Worm (Caenorhabditis elegans) whole organism, L4 larva: ENCODE results near the gene sre-1.

Source experiments
- F26F4.8 ChIP-seq: fragments of 200-800 bp; sonication (Bioruptor generic); conservative IDR thresholded peaks from 2 replicates; pipeline ENCODE4 v1.3.6; 2022; ENCODE audit warnings: missing genetic modification characterization, missing compliant biosample characterization
- F37D6.2 ChIP-seq: sonication (generic microtip); optimal IDR thresholded peaks from 2 replicates; lab custom pipeline; 2016; ENCODE audit warnings: mild to moderate bottlenecking, missing genetic modification characterization, missing compliant biosample characterization
- F49E8.2 ChIP-seq: sonication (generic microtip); optimal IDR thresholded peaks from 2 replicates; lab custom pipeline; 2016; ENCODE audit warnings: missing compliant biosample characterization, mild to moderate bottlenecking, missing genetic modification characterization, borderline replicate concordance
- Y105C5A.15 ChIP-seq: fragments of 200-800 bp; sonication (Bioruptor generic); IDR thresholded peaks from 2 replicates; pipeline ENCODE4 v1.3.6; 2022; ENCODE audit warnings: missing genetic modification characterization, missing compliant biosample characterization
- Y48G9A.11 ChIP-seq: fragments of 200-800 bp; sonication (Bioruptor generic); IDR thresholded peaks from 2 replicates; pipeline ENCODE4 v1.3.6; 2022; ENCODE audit warnings: missing genetic modification reagents, missing genetic modification characterization, missing compliant biosample characterization
- Y75B8A.6 ChIP-seq: fragments of 200-800 bp; sonication (Bioruptor generic); IDR thresholded peaks from 2 replicates; pipeline ENCODE4 v1.3.6; 2022; ENCODE audit warnings: missing genetic modification reagents, missing genetic modification characterization, missing compliant biosample characterization
- ZK546.5 ChIP-seq, 2 experiments: sonication (generic microtip); optimal IDR thresholded peaks; 2 replicates each; lab custom pipeline; 2017; ENCODE audit warnings: missing biosample characterization in 2 of 2, missing genetic modification characterization in 2 of 2
- aha-1 ChIP-seq: fragments of 150-350 bp; peaks from one replicate; lab custom pipeline; 2014; ENCODE audit warnings: missing biosample characterization, missing genetic modification characterization
- aly-2 ChIP-seq: sonication (generic microtip); optimal IDR thresholded peaks from 2 replicates; lab custom pipeline; 2018; ENCODE audit warnings: missing biosample characterization, missing genetic modification characterization
- ama-1 ChIP-seq: fragments of 150-350 bp; optimal IDR thresholded peaks from 2 replicates; lab custom pipeline; 2014; ENCODE audit warnings: inconsistent platforms, mixed read lengths
- ceh-44 ChIP-seq: fragments of 200-800 bp; sonication (Bioruptor generic); IDR thresholded peaks from 2 replicates; pipeline ENCODE4 v1.3.6; 2022; ENCODE audit warnings: missing genetic modification reagents, missing genetic modification characterization, missing compliant biosample characterization
- ceh-62 ChIP-seq: sonication (generic microtip); optimal IDR thresholded peaks from 2 replicates; lab custom pipeline; 2017; ENCODE audit warnings: missing biosample characterization, missing genetic modification characterization
- ces-1 ChIP-seq: fragments of 150-350 bp; sonication (generic microtip); optimal IDR thresholded peaks from 4 replicates; lab custom pipeline; 2014; ENCODE audit warnings: missing biosample characterization, missing genetic modification reagents, missing genetic modification characterization
- ctbp-1 ChIP-seq: fragments of 200-800 bp; sonication (Bioruptor generic); IDR thresholded peaks from 2 replicates; pipeline ENCODE4 v1.3.6; 2022; ENCODE audit warnings: missing genetic modification reagents, missing genetic modification characterization, missing compliant biosample characterization
- daf-12 ChIP-seq: fragments of 150-350 bp; optimal IDR thresholded peaks from 2 replicates; lab custom pipeline; 2014; ENCODE audit warnings: missing biosample characterization, missing genetic modification reagents, missing genetic modification characterization
- daf-16 ChIP-seq, 3 experiments: sonication (generic microtip); optimal IDR thresholded peaks; 2 replicates each; lab custom pipeline; 2016 to 2017; ENCODE audit warnings: missing genetic modification characterization in 3 of 3, missing genetic modification reagents in 3 of 3, mild to moderate bottlenecking in 2 of 3, missing compliant biosample characterization in 2 of 3, missing biosample characterization in 1 of 3, moderate library complexity in 1 of 3
- daf-19 ChIP-seq: fragments of 200-800 bp; sonication (Bioruptor generic); conservative IDR thresholded peaks from 2 replicates; pipeline ENCODE4 v1.3.6; 2022; ENCODE audit warnings: missing genetic modification characterization, missing compliant biosample characterization
- fkh-10 ChIP-seq: fragments of 150-350 bp; optimal IDR thresholded peaks from 2 replicates; lab custom pipeline; 2014; ENCODE audit warnings: missing biosample characterization, missing genetic modification reagents, missing genetic modification characterization
- hmg-1.1 ChIP-seq: fragments of 200-800 bp; sonication (Bioruptor generic); IDR thresholded peaks from 2 replicates; pipeline ENCODE4 v1.3.6; 2022; ENCODE audit warnings: missing genetic modification reagents, missing genetic modification characterization, missing compliant biosample characterization
- jun-1 ChIP-seq: fragments of 150-350 bp; optimal IDR thresholded peaks from 2 replicates; lab custom pipeline; 2014; ENCODE audit warnings: missing biosample characterization, missing genetic modification reagents, missing genetic modification characterization
- lim-7 ChIP-seq: fragments of 200-800 bp; sonication (Bioruptor generic); IDR thresholded peaks from 2 replicates; pipeline ENCODE4 v1.3.6; 2022; ENCODE audit warnings: missing genetic modification characterization, missing compliant biosample characterization
- lin-1 ChIP-seq: fragments of 200-800 bp; sonication (Bioruptor generic); IDR thresholded peaks from 2 replicates; pipeline ENCODE4 v1.3.6; 2022; ENCODE audit warnings: missing genetic modification reagents, missing genetic modification characterization, missing compliant biosample characterization
- lsy-2 ChIP-seq, 2 experiments: fragments of 150-350 bp in 1 of 2; sonication (generic microtip) in 1 of 2; optimal IDR thresholded peaks; 2 replicates each; lab custom pipeline; 2014 to 2017; ENCODE audit warnings: missing biosample characterization in 2 of 2, missing genetic modification characterization in 2 of 2
- madf-9 ChIP-seq: fragments of 200-800 bp; sonication (Bioruptor generic); conservative IDR thresholded peaks from 2 replicates; pipeline ENCODE4 v1.3.6; 2022; ENCODE audit warnings: missing genetic modification reagents, missing genetic modification characterization, missing compliant biosample characterization
- mdl-1 ChIP-seq, 2 experiments: fragments of 150-350 bp in 1 of 2; sonication (generic microtip) in 1 of 2; optimal IDR thresholded peaks; 2 replicates each; lab custom pipeline; 2014 to 2017; ENCODE audit warnings: missing biosample characterization in 2 of 2, missing genetic modification characterization in 2 of 2
- mes-2 ChIP-seq: sonication (generic microtip); optimal IDR thresholded peaks from 2 replicates; lab custom pipeline; 2016; ENCODE audit warnings: missing genotype, mild to moderate bottlenecking, missing genetic modification characterization, missing compliant biosample characterization; ENCODE audit not compliant: poor library complexity, severe bottlenecking
- mxl-2 ChIP-seq: fragments of 200-800 bp; sonication (Bioruptor generic); conservative IDR thresholded peaks from 2 replicates; pipeline ENCODE4 v1.3.6; 2022; ENCODE audit warnings: missing genetic modification reagents, missing genetic modification characterization, missing compliant biosample characterization
- mxl-3 ChIP-seq: fragments of 200-800 bp; sonication (Bioruptor generic); optimal IDR thresholded peaks from 2 replicates; lab custom pipeline; 2018; ENCODE audit warnings: mild to moderate bottlenecking, missing genetic modification characterization, missing compliant biosample characterization
- nhr-10 ChIP-seq: fragments of 150-350 bp; optimal IDR thresholded peaks from 2 replicates; lab custom pipeline; 2014; ENCODE audit warnings: missing biosample characterization, missing genetic modification characterization
- nhr-102 ChIP-seq: sonication (generic microtip); optimal IDR thresholded peaks from 2 replicates; lab custom pipeline; 2016; ENCODE audit warnings: mild to moderate bottlenecking, missing genetic modification characterization, moderate library complexity, missing compliant biosample characterization
- nhr-11 ChIP-seq: fragments of 150-350 bp; optimal IDR thresholded peaks from 2 replicates; lab custom pipeline; 2014; ENCODE audit warnings: missing biosample characterization, missing genetic modification characterization
- nhr-25 ChIP-seq: sonication (generic microtip); optimal IDR thresholded peaks from 2 replicates; lab custom pipeline; 2017; ENCODE audit warnings: missing genetic modification characterization, mild to moderate bottlenecking, missing compliant biosample characterization, antibody characterized with exemption, moderate library complexity, borderline replicate concordance; ENCODE audit not compliant: insufficient read depth
- nhr-28 ChIP-seq: fragments of 150-350 bp; optimal IDR thresholded peaks from 2 replicates; lab custom pipeline; 2014; ENCODE audit warnings: missing biosample characterization, missing genetic modification characterization
- nhr-41 ChIP-seq: fragments of 200-800 bp; sonication (Bioruptor generic); IDR thresholded peaks from 2 replicates; pipeline ENCODE4 v1.3.6; 2022; ENCODE audit warnings: missing genetic modification reagents, missing genetic modification characterization, missing compliant biosample characterization
- nhr-42 ChIP-seq: fragments of 200-800 bp; sonication (Bioruptor generic); IDR thresholded peaks from 2 replicates; pipeline ENCODE4 v1.3.6; 2022; ENCODE audit warnings: missing genetic modification characterization, missing compliant biosample characterization
- nhr-48 ChIP-seq: sonication (generic microtip); optimal IDR thresholded peaks from 2 replicates; lab custom pipeline; 2016; ENCODE audit warnings: mild to moderate bottlenecking, missing genetic modification characterization, missing compliant biosample characterization
- nhr-76 ChIP-seq: fragments of 150-350 bp; optimal IDR thresholded peaks from 2 replicates; lab custom pipeline; 2014; ENCODE audit warnings: missing biosample characterization, missing genetic modification characterization
- rbr-2 ChIP-seq: sonication (generic microtip); optimal IDR thresholded peaks from 2 replicates; lab custom pipeline; 2016; ENCODE audit warnings: missing genotype, missing genetic modification characterization, missing compliant biosample characterization
- sdz-12 ChIP-seq: fragments of 200-800 bp; sonication (Bioruptor generic); optimal IDR thresholded peaks from 2 replicates; lab custom pipeline; 2018; ENCODE audit warnings: mild to moderate bottlenecking, missing genetic modification characterization, missing compliant biosample characterization
- tra-1 ChIP-seq: fragments of 200-800 bp; sonication (Bioruptor generic); IDR thresholded peaks from 2 replicates; pipeline ENCODE4 v1.3.6; 2022; ENCODE audit warnings: missing genetic modification reagents, missing genetic modification characterization, missing compliant biosample characterization
- unc-130 ChIP-seq: sonication (generic microtip); optimal IDR thresholded peaks from 2 replicates; lab custom pipeline; 2016; ENCODE audit warnings: missing genetic modification reagents, missing genetic modification characterization, missing compliant biosample characterization
- unc-62 ChIP-seq, 3 experiments: fragments of 150-350 bp in 1 of 3; sonication (generic microtip); optimal IDR thresholded peaks in 2 of 3; peaks in 1 of 3; 1 replicate in 1 of 3; 2 replicates in 2 of 3; lab custom pipeline; 2014 to 2017; ENCODE audit warnings: missing biosample characterization in 3 of 3, missing genetic modification characterization in 3 of 3, missing genetic modification reagents in 3 of 3, missing genotype in 1 of 3
- vab-7 ChIP-seq: fragments of 200-800 bp; sonication (Bioruptor generic); IDR thresholded peaks from 2 replicates; pipeline ENCODE4 v1.3.6; 2022; ENCODE audit warnings: missing genetic modification reagents, missing genetic modification characterization, missing compliant biosample characterization
- zip-11 ChIP-seq: fragments of 200-800 bp; sonication (Bioruptor generic); IDR thresholded peaks from 2 replicates; pipeline ENCODE4 v1.3.6; 2022; ENCODE audit warnings: missing genetic modification characterization, missing compliant biosample characterization
- ztf-11 ChIP-seq: fragments of 150-350 bp; optimal IDR thresholded peaks from 2 replicates; lab custom pipeline; 2014; ENCODE audit warnings: missing biosample characterization, missing genetic modification characterization
- ztf-7 ChIP-seq: fragments of 150-350 bp; optimal IDR thresholded peaks from 2 replicates; lab custom pipeline; 2014; ENCODE audit warnings: missing biosample characterization, missing genetic modification characterization

The sre-1 gene

DNA sequence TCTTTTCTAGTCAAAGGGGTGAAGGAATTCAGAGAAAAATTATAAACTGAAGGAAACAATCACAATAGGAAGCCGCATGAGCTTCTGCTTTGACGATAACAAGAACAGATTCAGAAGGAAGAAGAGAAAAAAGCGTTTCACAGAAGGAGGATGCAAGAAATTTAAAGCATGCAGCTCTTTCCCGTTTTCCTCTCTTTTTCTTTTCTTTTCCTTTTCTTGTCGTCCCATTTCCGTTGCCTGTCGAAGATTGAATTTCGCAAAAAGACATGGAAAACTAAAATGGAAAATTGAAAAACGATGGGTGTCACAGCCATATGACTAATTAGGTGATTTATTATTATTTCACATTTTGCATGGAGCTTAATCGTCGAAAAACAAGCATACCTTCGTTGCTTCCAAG lies 6.6 kb downstream of the sre-1 start (continued):
- no peak for TF ChIP-seq nhr-42
- TF ChIP-seq ctbp-1 (GFP tag; lab: Robert Waterston, UW), result 0 out of 2 replicates have a peak, but pooled peaks have one; percentile 48
- no peak for TF ChIP-seq daf-16 (GFP tag; optimal IDR thresholded peaks at IDR 0.05; lab: Kevin White, UChicago)
- TF ChIP-seq daf-16 (tag; optimal IDR thresholded peaks at IDR 0.05; lab: Kevin White, UChicago), result no peak
- TF ChIP-seq Y48G9A.11, result no peak
- TF ChIP-seq rbr-2, result no peak
- no peak for TF ChIP-seq F49E8.2 (tag; lab: Kevin White, UChicago)
- TF ChIP-seq nhr-102 (tag; lab: Kevin White, UChicago), result no peak
- TF ChIP-seq ceh-44 (GFP tag; lab: Robert Waterston, UW), result no peak
- TF ChIP-seq ces-1 (GFP tag; lab: Kevin White, UChicago), result peak; percentile 42
- no peak for TF ChIP-seq daf-19 (GFP tag; lab: Robert Waterston, UW)

DNA sequence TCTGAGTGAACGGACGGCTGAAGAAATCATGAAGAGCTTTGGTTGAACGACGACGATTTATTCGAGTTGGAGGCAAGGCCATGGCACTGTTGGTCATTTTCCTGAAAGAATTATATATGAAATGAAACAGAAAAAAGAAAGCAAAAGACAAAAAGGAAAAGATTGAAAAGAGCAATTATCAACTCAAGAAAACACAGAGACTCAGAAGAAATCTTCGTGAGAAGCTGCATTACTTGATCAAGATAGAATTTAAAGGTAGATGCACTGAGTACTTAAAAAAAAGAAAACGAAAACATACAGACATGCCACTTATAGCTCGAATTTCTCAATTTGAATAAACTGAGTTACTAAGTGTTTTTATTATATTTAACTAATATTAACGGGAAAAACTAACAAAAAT lies 9.0 kb downstream of the sre-1 start, which contains the start of gene cpna-5:
Gene cpna-5 (minus strand): TSS at position 101 of the 400 bp plus-strand sequence.
- TF ChIP-seq lim-7 (GFP tag; lab: Robert Waterston, UW), result no peak
- no peak for TF ChIP-seq lsy-2 (tag; optimal IDR thresholded peaks at IDR 0.05; lab: Kevin White, UChicago)
- no peak for TF ChIP-seq hmg-1.1 (GFP tag; lab: Robert Waterston, UW)
- no peak for TF ChIP-seq aly-2 (tag; lab: Kevin White, UChicago)
- no peak for TF ChIP-seq nhr-76 (tag; lab: Kevin White, UChicago)
- TF ChIP-seq mes-2 (tag; lab: Kevin White, UChicago), result no peak
- TF ChIP-seq nhr-25 (tag; lab: Kevin White, UChicago), result no peak
- no peak for TF ChIP-seq vab-7 (GFP tag; lab: Robert Waterston, UW)
- TF ChIP-seq nhr-41 (GFP tag; lab: Robert Waterston, UW), result no peak
- TF ChIP-seq ZK546.5 (tag; optimal IDR thresholded peaks at IDR 0.05; lab: Kevin White, UChicago), result no peak
- no peak for TF ChIP-seq nhr-102 (tag; lab: Kevin White, UChicago)
- TF ChIP-seq zip-11 (GFP tag; lab: Robert Waterston, UW), result no peak
- TF ChIP-seq jun-1 (tag; lab: Kevin White, UChicago), result no peak
- no peak for TF ChIP-seq nhr-42
- TF ChIP-seq unc-130 (GFP tag; lab: Kevin White, UChicago), result no peak
- TF ChIP-seq ceh-62, result no peak

DNA sequence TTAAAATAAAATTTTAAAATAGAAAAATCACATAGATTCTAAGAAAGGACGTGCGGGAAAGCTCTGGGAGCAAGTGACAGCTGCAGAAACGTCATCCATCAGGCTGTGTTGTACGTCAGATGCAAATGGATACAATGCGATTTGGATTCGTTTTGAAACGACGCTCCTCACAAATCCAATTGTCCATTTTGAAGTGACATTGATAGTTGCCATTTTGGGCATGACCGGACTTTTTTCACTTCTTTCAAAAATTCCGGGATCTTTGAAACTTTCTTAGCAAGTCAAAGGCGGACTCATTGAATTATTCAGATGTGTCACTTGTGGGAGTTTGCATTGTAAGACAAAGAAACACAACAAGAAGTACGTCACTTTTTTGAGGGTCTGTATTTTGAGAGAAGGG lies 9.5 kb downstream of the sre-1 start:
- peak; percentile 62 for TF ChIP-seq fkh-10 (GFP tag; lab: Kevin White, UChicago)
- no peak for TF ChIP-seq nhr-48 (tag; lab: Kevin White, UChicago)
- peak in 1 of 2 experiments; percentile 96 for TF ChIP-seq unc-62 (GFP tag; optimal IDR thresholded peaks at IDR 0.05 in 1 of 2; lab: Kevin White, UChicago)
- no peak for TF ChIP-seq unc-62 (tag; optimal IDR thresholded peaks at IDR 0.05; lab: Kevin White, UChicago)
- TF ChIP-seq mxl-3 (GFP tag; lab: Kevin White, UChicago), result no peak
- TF ChIP-seq ctbp-1 (GFP tag; lab: Robert Waterston, UW), result no peak
- no peak for TF ChIP-seq mxl-2 (GFP tag; lab: Robert Waterston, UW)
- TF ChIP-seq Y105C5A.15 (GFP tag; lab: Robert Waterston, UW), result no peak
- no peak for TF ChIP-seq ZK546.5 (tag; optimal IDR thresholded peaks at IDR 0.05; lab: Kevin White, UChicago)
- TF ChIP-seq ztf-11 (tag; lab: Kevin White, UChicago), result no peak
- TF ChIP-seq ztf-7 (tag; lab: Kevin White, UChicago), result no peak
- no peak for TF ChIP-seq F26F4.8 (GFP tag; lab: Robert Waterston, UW)

DNA sequence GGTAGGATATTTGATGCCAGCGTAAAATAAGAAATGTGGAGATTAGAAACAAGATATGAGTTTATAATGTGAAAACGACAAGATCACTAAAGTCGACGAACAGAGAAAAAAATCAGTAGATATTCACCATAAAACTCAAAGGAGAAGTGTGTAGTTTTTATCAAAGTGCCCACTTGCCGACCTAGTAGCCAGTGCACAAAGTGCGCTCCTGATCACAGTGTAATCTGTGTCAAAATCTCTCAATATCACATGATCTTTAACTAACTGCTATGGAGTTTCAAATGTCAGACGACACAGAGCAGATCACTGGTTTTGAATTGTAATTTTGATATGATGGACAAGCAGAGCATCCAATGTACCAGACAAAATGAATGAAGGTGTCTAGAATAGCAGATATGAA lies 11.0 kb downstream of the sre-1 start:
- TF ChIP-seq aha-1 (tag; lab: Kevin White, UChicago) (peak; percentile 84), ama-1 (no peak), F37D6.2 (tag; lab: Kevin White, UChicago) (no peak), tra-1 (GFP tag; lab: Robert Waterston, UW) (no peak), daf-12 (tag; lab: Kevin White, UChicago) (no peak), sdz-12 (GFP tag; lab: Kevin White, UChicago) (no peak), lin-1 (GFP tag; lab: Robert Waterston, UW) (no peak), madf-9 (GFP tag; lab: Robert Waterston, UW) (no peak), nhr-10 (tag; lab: Kevin White, UChicago) (no peak), Y75B8A.6 (GFP tag; lab: Robert Waterston, UW) (no peak), unc-62 (GFP tag; optimal IDR thresholded peaks at IDR 0.05 in 1 of 2; lab: Kevin White, UChicago) (peak in 1 of 2 experiments; percentile 70), unc-62 (tag; optimal IDR thresholded peaks at IDR 0.05; lab: Kevin White, UChicago) (no peak), ceh-62 (no peak), nhr-28 (tag; lab: Kevin White, UChicago) (no peak), lim-7 (GFP tag; lab: Robert Waterston, UW) (no peak), mdl-1 (tag; optimal IDR thresholded peaks at IDR 0.05; lab: Kevin White, UChicago) (no peak), nhr-11 (tag; lab: Kevin White, UChicago) (no peak)
